Fruit fly (Drosophila melanogaster) whole organism, wandering third instar larva: ENCODE measurements around the gene msps.
A peak's percentile ranks its signal among the peaks of the same experiment; 100 is the strongest.

Experiments
- Abd-B ChIP-seq: fragments of >200 bp; optimal IDR thresholded peaks from 2 replicates; lab custom pipeline; 2017; ENCODE audit warnings: missing biosample characterization, missing genetic modification characterization
- CrebA ChIP-seq: fragments of 200-800 bp; sonication (Bioruptor generic); optimal IDR thresholded peaks from 2 replicates; lab custom pipeline; 2016; ENCODE audit warnings: missing biosample characterization, mild to moderate bottlenecking, missing genetic modification characterization, borderline replicate concordance
- Dfd ChIP-seq: fragments of >200 bp; optimal IDR thresholded peaks from 2 replicates; lab custom pipeline; 2017; ENCODE audit warnings: missing biosample characterization, missing genetic modification characterization
- GATAd ChIP-seq: sonication (Bioruptor generic); optimal IDR thresholded peaks from 2 replicates; lab custom pipeline; 2016; ENCODE audit warnings: missing biosample characterization, missing genetic modification characterization
- Hnf4 ChIP-seq: fragments of 200-800 bp; sonication (Bioruptor generic); optimal IDR thresholded peaks from 2 replicates; lab custom pipeline; 2016; ENCODE audit warnings: missing biosample characterization, mild to moderate bottlenecking, missing genetic modification characterization
- Hr78 ChIP-seq: fragments of >200 bp; optimal IDR thresholded peaks from 2 replicates; lab custom pipeline; 2017; ENCODE audit warnings: missing biosample characterization, missing genetic modification characterization
- Hr83 ChIP-seq: fragments of 200-300 bp; sonication (Bioruptor generic); optimal IDR thresholded peaks from 2 replicates; lab custom pipeline; 2016; ENCODE audit warnings: missing biosample characterization, mild to moderate bottlenecking, missing genetic modification characterization, moderate library complexity; ENCODE audit not compliant: poor library complexity, severe bottlenecking
- Jra ChIP-seq: sonication (Bioruptor generic); optimal IDR thresholded peaks from 2 replicates; lab custom pipeline; 2016; ENCODE audit warnings: missing biosample characterization, missing genetic modification characterization
- Mio ChIP-seq: sonication (Bioruptor generic); optimal IDR thresholded peaks from 2 replicates; lab custom pipeline; 2016; ENCODE audit warnings: missing biosample characterization, missing genetic modification characterization
- Myc ChIP-seq: fragments of >200 bp; optimal IDR thresholded peaks from 2 replicates; lab custom pipeline; 2017
- N ChIP-seq: fragments of >200 bp; optimal IDR thresholded peaks from 2 replicates; lab custom pipeline; 2018; ENCODE audit warnings: missing biosample characterization, missing external identifiers, missing genetic modification characterization
- OdsH ChIP-seq: fragments of 200-800 bp; sonication (Bioruptor generic); optimal IDR thresholded peaks from 2 replicates; lab custom pipeline; 2016; ENCODE audit warnings: missing biosample characterization, mild to moderate bottlenecking, missing genetic modification characterization
- Rel ChIP-seq, 2 experiments: fragments of 200-800 bp; sonication (Bioruptor generic) in 1 of 2; optimal IDR thresholded peaks; 2 replicates in 1 of 2; 3 replicates in 1 of 2; lab custom pipeline; 2016 to 2019; ENCODE audit warnings: mild to moderate bottlenecking in 2 of 2, missing biosample characterization in 2 of 2, missing genetic modification characterization in 2 of 2, moderate library complexity in 1 of 2
- Sp1 ChIP-seq: fragments of 200-800 bp; sonication (Bioruptor generic); optimal IDR thresholded peaks from 3 replicates; lab custom pipeline; 2019; ENCODE audit warnings: missing biosample characterization, mild to moderate bottlenecking, missing genetic modification characterization, moderate library complexity
- Vsx2 ChIP-seq: fragments of 200-300, 225-300 bp; sonication (Bioruptor generic); optimal IDR thresholded peaks from 2 replicates; lab custom pipeline; 2018; ENCODE audit warnings: missing biosample characterization, missing genetic modification characterization; ENCODE audit not compliant: partially characterized antibody
- br ChIP-seq: fragments of 200-800 bp; sonication (Bioruptor generic); optimal IDR thresholded peaks from 2 replicates; lab custom pipeline; 2016; ENCODE audit warnings: missing biosample characterization, missing genetic modification characterization
- dl ChIP-seq, 2 experiments: fragments of 175-275, 200-275 bp in 1 of 2; fragments of 200-275 bp in 1 of 2; sonication (Bioruptor generic); optimal IDR thresholded peaks; lab custom pipeline; 2018; ENCODE audit warnings: mild to moderate bottlenecking in 2 of 2, missing biosample characterization in 2 of 2, missing genetic modification characterization in 2 of 2, moderate library complexity in 2 of 2; ENCODE audit not compliant: partially characterized antibody in 2 of 2, insufficient read depth in 1 of 2
- ey ChIP-seq: fragments of 200-800 bp; sonication (Bioruptor generic); optimal IDR thresholded peaks from 2 replicates; lab custom pipeline; 2016; ENCODE audit warnings: missing biosample characterization, missing genetic modification characterization
- foxo ChIP-seq, 2 experiments: fragments of 200-800 bp; sonication (Bioruptor generic); optimal IDR thresholded peaks; 2 replicates in 1 of 2; 3 replicates in 1 of 2; lab custom pipeline; 2016 to 2017; ENCODE audit warnings: missing biosample characterization in 2 of 2, missing genetic modification characterization in 2 of 2
- fru ChIP-seq: fragments of 200-800 bp; sonication (Bioruptor generic); optimal IDR thresholded peaks from 3 replicates; lab custom pipeline; 2016; ENCODE audit warnings: missing biosample characterization, mild to moderate bottlenecking, missing genetic modification characterization
- h ChIP-seq: fragments of 200-800 bp; sonication (Bioruptor generic); optimal IDR thresholded peaks from 3 replicates; lab custom pipeline; 2016; ENCODE audit warnings: missing biosample characterization, mild to moderate bottlenecking, missing genetic modification characterization
- lola ChIP-seq: fragments of >200 bp; optimal IDR thresholded peaks from 2 replicates; lab custom pipeline; 2017; ENCODE audit warnings: missing biosample characterization, missing genetic modification characterization
- pan ChIP-seq: fragments of >200 bp; optimal IDR thresholded peaks from 2 replicates; lab custom pipeline; 2017
- psq ChIP-seq: fragments of 200-800 bp; sonication (Bioruptor generic); optimal IDR thresholded peaks from 3 replicates; lab custom pipeline; 2017; ENCODE audit warnings: missing biosample characterization, mild to moderate bottlenecking, missing genetic modification characterization, moderate library complexity
- rgr ChIP-seq: fragments of 200-800 bp; sonication (Bioruptor generic); optimal IDR thresholded peaks from 3 replicates; lab custom pipeline; 2016; ENCODE audit warnings: missing biosample characterization, mild to moderate bottlenecking, missing genetic modification characterization
- sage ChIP-seq: fragments of 200-800 bp; sonication (Bioruptor generic); optimal IDR thresholded peaks from 2 replicates; lab custom pipeline; 2016; ENCODE audit warnings: missing biosample characterization, mild to moderate bottlenecking, missing genetic modification characterization
- usp ChIP-seq: fragments of >200 bp; optimal IDR thresholded peaks from 2 replicates; lab custom pipeline; 2017; ENCODE audit warnings: missing biosample characterization, missing genetic modification characterization
- woc ChIP-seq: sonication (Bioruptor generic); optimal IDR thresholded peaks from 2 replicates; lab custom pipeline; 2016; ENCODE audit warnings: missing biosample characterization, mild to moderate bottlenecking, missing genetic modification characterization

msps gene

DNA sequence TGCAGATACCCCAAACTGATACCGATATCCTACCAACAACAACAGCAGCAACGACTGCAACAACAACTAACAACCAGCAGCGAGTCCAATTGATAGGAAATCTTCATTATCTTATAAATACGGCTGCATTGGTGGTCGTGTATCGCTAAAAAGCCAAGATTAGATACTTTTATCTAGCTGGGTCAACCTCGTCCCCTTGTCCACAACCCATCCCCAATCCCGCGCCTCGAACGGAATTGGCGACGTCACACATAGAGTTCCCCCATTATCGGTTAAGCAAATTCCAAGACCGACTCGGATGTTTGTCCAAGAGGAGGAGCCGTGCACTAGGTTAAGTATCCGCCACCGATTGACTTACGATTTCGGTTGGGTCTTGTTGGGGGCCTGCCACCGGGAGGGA lies 42.3 kb upstream of the msps start:
- TF ChIP-seq usp (no peak), lola (GFP tag; lab: Kevin White, UChicago) (no peak), CrebA (GFP tag; lab: Kevin White, UChicago) (no peak), woc (no peak), OdsH (GFP tag; lab: Kevin White, UChicago) (no peak), Dfd (no peak), Rel (GFP tag; optimal IDR thresholded peaks at IDR 0.05; lab: Kevin White, UChicago) (no peak), Rel (tag; optimal IDR thresholded peaks at IDR 0.05; lab: Kevin White, UChicago) (peak; percentile 56), Jra (GFP tag; lab: Kevin White, UChicago) (no peak)
- TF ChIP-seq, all 38 proteins: peak for 1

DNA sequence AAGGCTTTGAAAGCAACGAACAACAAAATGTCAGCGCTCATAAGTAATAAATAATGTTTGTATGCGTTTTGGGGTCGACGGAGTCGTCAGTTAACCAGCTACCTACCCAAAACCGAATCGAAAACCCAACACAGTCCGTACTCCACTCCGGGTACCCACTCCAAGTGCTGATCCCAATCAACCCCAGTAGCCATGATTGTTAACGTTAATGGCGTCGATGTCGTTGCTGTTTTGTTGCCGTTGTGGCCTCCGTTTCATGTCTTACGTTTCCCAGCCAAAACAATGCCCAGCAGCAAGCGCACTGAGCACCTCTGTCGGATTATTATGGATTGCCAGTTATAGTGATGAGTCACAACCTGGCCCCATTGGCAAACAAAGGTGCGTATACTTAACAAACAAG lies 41.6 kb upstream of the msps start, which contains the start of gene GATAe:
GATAe (plus strand) TSS at position 76 of the 400 bp plus-strand sequence.
- no peak for TF ChIP-seq dl (GFP tag; optimal IDR thresholded peaks at IDR 0.05; lab: Kevin White, UChicago; ENCODE audit: insufficient read depth in 1 of 2, partially characterized antibody in 2 of 2)
- TF ChIP-seq h (GFP tag; lab: Kevin White, UChicago): peak; percentile 40
- peak; percentile 19 for TF ChIP-seq fru (GFP tag; lab: Kevin White, UChicago)
- no peak for TF ChIP-seq psq (GFP tag; lab: Kevin White, UChicago)
- no peak for TF ChIP-seq N (GFP tag; lab: Kevin White, UChicago)
- peak; percentile 14 for TF ChIP-seq rgr (GFP tag; lab: Kevin White, UChicago)
- TF ChIP-seq pan: no peak
- peak; percentile 21 for TF ChIP-seq Jra (GFP tag; lab: Kevin White, UChicago)
- peak; percentile 34 for TF ChIP-seq Hnf4 (GFP tag; lab: Kevin White, UChicago)
- peak; percentile 13 for TF ChIP-seq br (GFP tag; lab: Kevin White, UChicago)
- no peak for TF ChIP-seq Rel (GFP tag; optimal IDR thresholded peaks at IDR 0.05; lab: Kevin White, UChicago)
- TF ChIP-seq Rel (tag; optimal IDR thresholded peaks at IDR 0.05; lab: Kevin White, UChicago): peak; percentile 47
- no peak for TF ChIP-seq foxo (GFP tag; optimal IDR thresholded peaks at IDR 0.05; lab: Kevin White, UChicago)
- no peak for TF ChIP-seq sage (GFP tag; lab: Kevin White, UChicago)

DNA sequence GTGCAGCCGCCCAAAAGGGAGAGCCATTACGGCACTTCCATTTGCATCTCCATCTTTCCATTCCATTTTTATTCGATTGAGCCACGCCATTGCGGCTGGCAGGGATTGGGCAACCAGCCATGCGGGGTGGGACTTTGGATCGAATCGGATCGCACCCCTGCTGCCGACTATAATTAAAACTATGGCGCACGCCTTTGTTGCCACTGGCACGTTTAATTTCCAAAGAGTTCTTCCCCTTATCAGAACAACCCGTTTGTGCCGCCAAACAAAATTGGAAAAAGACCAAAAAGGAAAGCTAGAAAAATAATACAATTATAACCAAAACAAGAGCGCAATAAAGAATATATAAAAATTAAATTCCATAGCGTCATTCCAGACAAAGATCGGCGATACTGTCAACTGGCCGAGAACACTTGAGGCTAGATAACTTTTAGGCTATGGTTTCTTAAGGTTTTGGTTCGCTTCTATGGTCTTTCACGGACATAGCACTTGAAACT lies 40.5 kb upstream of the msps start:
- TF ChIP-seq OdsH (GFP tag; lab: Kevin White, UChicago) (no peak), Dfd (no peak), Mio (GFP tag; lab: Kevin White, UChicago) (no peak), usp (no peak), N (GFP tag; lab: Kevin White, UChicago) (no peak), h (GFP tag; lab: Kevin White, UChicago) (peak; percentile 48), br (GFP tag; lab: Kevin White, UChicago) (peak; percentile 63), CrebA (GFP tag; lab: Kevin White, UChicago) (peak; percentile 12), Rel (GFP tag; optimal IDR thresholded peaks at IDR 0.05; lab: Kevin White, UChicago) (no peak), Rel (tag; optimal IDR thresholded peaks at IDR 0.05; lab: Kevin White, UChicago) (peak; percentile 80), Hr83 (GFP tag; lab: Kevin White, UChicago) (no peak)

DNA sequence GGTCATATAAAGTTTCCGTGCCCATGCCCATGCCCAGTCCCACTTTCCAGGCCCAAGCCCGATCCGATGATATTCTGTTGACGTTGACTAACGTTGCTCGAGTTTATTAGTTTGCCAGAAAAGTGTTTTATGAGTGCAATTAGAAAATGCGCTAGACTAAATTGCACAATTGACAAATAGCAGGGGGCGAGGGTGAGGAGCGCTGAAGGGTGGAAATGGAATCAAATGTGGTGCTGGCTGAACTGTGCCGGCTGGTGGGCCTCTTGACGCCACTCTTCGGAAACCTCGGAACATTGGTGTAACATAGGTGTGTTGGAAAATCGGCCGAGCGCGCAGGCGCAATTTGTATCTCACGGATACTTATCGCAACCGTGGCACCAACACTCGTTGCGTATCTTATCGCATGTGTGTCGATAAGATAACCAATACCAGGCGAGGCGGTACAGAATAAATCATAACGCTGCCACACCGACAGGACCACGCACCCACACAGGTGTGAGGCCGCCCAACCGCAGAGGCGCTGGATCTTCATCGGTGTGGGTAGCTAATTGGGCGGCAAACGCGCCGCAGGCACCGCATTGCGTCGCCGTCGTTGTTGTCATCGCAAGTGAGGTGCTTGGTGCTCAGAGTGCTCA lies 38.8 kb upstream of the msps start:
- peak; percentile 70 for TF ChIP-seq Vsx2 (GFP tag; lab: Kevin White, UChicago)
- peak; percentile 18 for TF ChIP-seq Jra (GFP tag; lab: Kevin White, UChicago)
- TF ChIP-seq N (GFP tag; lab: Kevin White, UChicago): peak; percentile 39
- TF ChIP-seq Sp1 (GFP tag; lab: Kevin White, UChicago): peak; percentile 12
- peak; percentile 38 for TF ChIP-seq br (GFP tag; lab: Kevin White, UChicago)
- peak in 1 of 2 experiments; percentile 24 for TF ChIP-seq dl (GFP tag; optimal IDR thresholded peaks at IDR 0.05; lab: Kevin White, UChicago; ENCODE audit: insufficient read depth in 1 of 2, partially characterized antibody in 2 of 2)
- no peak for TF ChIP-seq GATAd
- TF ChIP-seq h (GFP tag; lab: Kevin White, UChicago): peak; percentile 54
- no peak for TF ChIP-seq woc
- no peak for TF ChIP-seq Rel (GFP tag; optimal IDR thresholded peaks at IDR 0.05; lab: Kevin White, UChicago)
- TF ChIP-seq Rel (tag; optimal IDR thresholded peaks at IDR 0.05; lab: Kevin White, UChicago): peak; percentile 63
- no peak for TF ChIP-seq foxo (GFP tag; optimal IDR thresholded peaks at IDR 0.05; lab: Kevin White, UChicago)
- TF ChIP-seq, all 38 proteins: peak for 8

DNA sequence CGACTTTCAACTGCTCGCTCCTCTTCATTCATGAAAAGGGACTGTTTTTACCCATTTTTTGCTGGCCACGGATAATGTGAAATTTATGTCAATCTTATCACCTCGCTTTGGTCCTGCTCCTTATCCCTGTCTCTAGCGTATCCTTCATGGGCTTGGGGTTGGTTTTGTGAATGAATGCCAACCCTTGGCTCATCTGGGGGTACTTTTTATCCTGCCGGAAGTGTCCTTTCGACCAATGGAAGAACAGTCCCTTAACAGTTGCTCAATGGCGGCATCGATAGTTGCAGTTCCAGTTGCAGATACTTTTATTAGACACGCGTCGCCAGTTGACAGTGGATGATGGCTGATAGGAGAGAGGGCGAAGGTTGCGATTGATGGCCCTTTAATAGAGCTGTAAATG lies 37.0 kb upstream of the msps start:
- TF ChIP-seq Mio (GFP tag; lab: Kevin White, UChicago) (no peak), Hr78 (no peak), CrebA (GFP tag; lab: Kevin White, UChicago) (no peak), foxo (GFP tag; optimal IDR thresholded peaks at IDR 0.05; lab: Kevin White, UChicago) (no peak), Jra (GFP tag; lab: Kevin White, UChicago) (no peak), psq (GFP tag; lab: Kevin White, UChicago) (no peak), Myc (lab: Kevin White, UChicago) (no peak), ey (GFP tag; lab: Kevin White, UChicago) (no peak), Hr83 (GFP tag; lab: Kevin White, UChicago) (no peak), fru (GFP tag; lab: Kevin White, UChicago) (no peak), br (GFP tag; lab: Kevin White, UChicago) (no peak), pan (no peak), Abd-B (no peak), Sp1 (GFP tag; lab: Kevin White, UChicago) (no peak), lola (GFP tag; lab: Kevin White, UChicago) (no peak), h (GFP tag; lab: Kevin White, UChicago) (no peak), sage (GFP tag; lab: Kevin White, UChicago) (no peak), rgr (GFP tag; lab: Kevin White, UChicago) (no peak), Rel (GFP tag; optimal IDR thresholded peaks at IDR 0.05; lab: Kevin White, UChicago) (no peak), Rel (tag; optimal IDR thresholded peaks at IDR 0.05; lab: Kevin White, UChicago) (no peak)
